Worm (Caenorhabditis elegans) whole organism, L2 larva: ENCODE data around the gene lurp-2.

Experiments
- alr-1 ChIP-seq: fragments of 150-350 bp; optimal IDR thresholded peaks from 2 replicates; lab custom pipeline; 2014; ENCODE audit warnings: missing biosample characterization, missing genetic modification characterization
- nhr-11 ChIP-seq: fragments of 150-350 bp; optimal IDR thresholded peaks from 2 replicates; lab custom pipeline; 2014; ENCODE audit warnings: missing biosample characterization, missing genetic modification characterization
- unc-55 ChIP-seq: fragments of 150-350 bp; sonication (generic microtip); optimal IDR thresholded peaks from 3 replicates; lab custom pipeline; 2014; ENCODE audit warnings: missing biosample characterization, missing genetic modification reagents, missing genetic modification characterization

ce11 chrV:13484339-13484738 is 30.9 kb downstream of the lurp-2 start, which contains the start of gene T10G3.4:
- no peak for TF ChIP-seq nhr-11
- no peak for TF ChIP-seq unc-55 (GFP tag; lab: Kevin White, UChicago)
- no peak for TF ChIP-seq alr-1 (tag; lab: Kevin White, UChicago)
